Worm (Caenorhabditis elegans) whole organism, L3 larva: Measurements from ENCODE around the gene dpff-1.

Experiments used
- ZK546.5 ChIP-seq: sonication (generic microtip); optimal IDR thresholded peaks from 2 replicates; lab custom pipeline; 2017; ENCODE audit warnings: missing biosample characterization, missing genetic modification characterization
- aly-2 ChIP-seq: fragments of 150-350 bp; optimal IDR thresholded peaks from 2 replicates; lab custom pipeline; 2014; ENCODE audit warnings: missing biosample characterization, missing genetic modification characterization
- ama-1 ChIP-seq: fragments of 150-350 bp; optimal IDR thresholded peaks from 2 replicates; lab custom pipeline; 2018
- ceh-16 ChIP-seq: sonication (generic microtip); optimal IDR thresholded peaks from 2 replicates; lab custom pipeline; 2017; ENCODE audit warnings: missing biosample characterization, missing genetic modification characterization
- ceh-28 ChIP-seq: fragments of 150-350 bp; optimal IDR thresholded peaks from 2 replicates; lab custom pipeline; 2014; ENCODE audit warnings: missing biosample characterization, missing genetic modification reagents, missing genetic modification characterization
- ceh-82 ChIP-seq: fragments of 150-350 bp; optimal IDR thresholded peaks from 2 replicates; lab custom pipeline; 2014; ENCODE audit warnings: missing biosample characterization, missing genetic modification characterization
- ceh-9 ChIP-seq: sonication (generic microtip); optimal IDR thresholded peaks from 2 replicates; lab custom pipeline; 2018; ENCODE audit warnings: missing biosample characterization, missing genetic modification characterization
- daf-12 ChIP-seq: fragments of 150-350 bp; optimal IDR thresholded peaks from 2 replicates; lab custom pipeline; 2014; ENCODE audit warnings: missing biosample characterization, missing genetic modification reagents, missing genetic modification characterization
- egl-5 ChIP-seq: fragments of 150-350 bp; optimal IDR thresholded peaks from 2 replicates; lab custom pipeline; 2017; ENCODE audit warnings: missing biosample characterization, missing genetic modification reagents, missing genetic modification characterization, inconsistent platforms
- elt-1 ChIP-seq: fragments of 150-350 bp; optimal IDR thresholded peaks from 2 replicates; lab custom pipeline; 2014; ENCODE audit warnings: missing biosample characterization, missing genetic modification characterization
- elt-2 ChIP-seq: sonication (generic microtip); optimal IDR thresholded peaks from 2 replicates; lab custom pipeline; 2016; ENCODE audit warnings: missing genetic modification reagents, mild to moderate bottlenecking, missing genetic modification characterization, missing compliant biosample characterization
- elt-3 ChIP-seq, 3 experiments: fragments of 150-350 bp in 1 of 3; sonication (generic microtip) in 2 of 3; optimal IDR thresholded peaks; 2 replicates in 2 of 3; 4 replicates in 1 of 3; lab custom pipeline; 2014 to 2017; ENCODE audit warnings: missing biosample characterization in 3 of 3, missing genetic modification characterization in 3 of 3
- eor-1 ChIP-seq, 2 experiments: fragments of 150-350 bp; optimal IDR thresholded peaks; 2 replicates each; lab custom pipeline; 2014 to 2018; ENCODE audit warnings: missing biosample characterization in 2 of 2, missing genetic modification characterization in 2 of 2
- fkh-2 ChIP-seq: fragments of 150-350 bp; optimal IDR thresholded peaks from 2 replicates; lab custom pipeline; 2014; ENCODE audit warnings: missing biosample characterization, missing genetic modification reagents, missing genetic modification characterization
- hmg-11 ChIP-seq: sonication (generic microtip); optimal IDR thresholded peaks from 2 replicates; lab custom pipeline; 2016; ENCODE audit warnings: missing genetic modification characterization, missing compliant biosample characterization
- jun-1 ChIP-seq: fragments of 150-350 bp; optimal IDR thresholded peaks from 2 replicates; lab custom pipeline; 2014; ENCODE audit warnings: missing biosample characterization, missing genetic modification reagents, missing genetic modification characterization
- lin-15B ChIP-seq: fragments of 150-350 bp; optimal IDR thresholded peaks from 2 replicates; lab custom pipeline; 2014; ENCODE audit warnings: missing biosample characterization, missing genetic modification characterization
- lin-39 ChIP-seq: fragments of 150-350 bp; optimal IDR thresholded peaks from 2 replicates; lab custom pipeline; 2018; ENCODE audit warnings: missing biosample characterization, missing genetic modification reagents, missing genetic modification characterization
- lsy-12 ChIP-seq: sonication (generic microtip); optimal IDR thresholded peaks from 2 replicates; lab custom pipeline; 2016; ENCODE audit warnings: mild to moderate bottlenecking, missing genetic modification characterization, missing compliant biosample characterization
- mdl-1 ChIP-seq: fragments of 150-350 bp; optimal IDR thresholded peaks from 2 replicates; lab custom pipeline; 2014; ENCODE audit warnings: missing biosample characterization, missing genetic modification characterization
- mml-1 ChIP-seq: fragments of 150-350 bp; sonication (generic microtip); optimal IDR thresholded peaks from 3 replicates; lab custom pipeline; 2014; ENCODE audit warnings: missing biosample characterization, missing genetic modification characterization
- nfya-1 ChIP-seq: sonication (generic microtip); optimal IDR thresholded peaks from 2 replicates; lab custom pipeline; 2017; ENCODE audit warnings: missing genetic modification characterization, mild to moderate bottlenecking, missing compliant biosample characterization, antibody characterized with exemption, moderate library complexity; ENCODE audit not compliant: insufficient read depth
- nhr-11 ChIP-seq: fragments of 150-350 bp; optimal IDR thresholded peaks from 2 replicates; lab custom pipeline; 2014; ENCODE audit warnings: missing biosample characterization, missing genetic modification characterization
- nhr-12 ChIP-seq: fragments of 150-350 bp; optimal IDR thresholded peaks from 2 replicates; lab custom pipeline; 2014; ENCODE audit warnings: missing biosample characterization, missing genetic modification characterization
- nhr-23 ChIP-seq: fragments of 150-350 bp; optimal IDR thresholded peaks from 2 replicates; lab custom pipeline; 2014; ENCODE audit warnings: missing biosample characterization, missing genetic modification reagents, missing genetic modification characterization
- nhr-237 ChIP-seq: fragments of 150-350 bp; optimal IDR thresholded peaks from 2 replicates; lab custom pipeline; 2014; ENCODE audit warnings: missing biosample characterization, missing genetic modification characterization
- nhr-28 ChIP-seq: fragments of 150-350 bp; optimal IDR thresholded peaks from 2 replicates; lab custom pipeline; 2014; ENCODE audit warnings: missing biosample characterization, missing genetic modification characterization
- nhr-43 ChIP-seq: sonication (generic microtip); optimal IDR thresholded peaks from 2 replicates; lab custom pipeline; 2016; ENCODE audit warnings: mild to moderate bottlenecking, missing genetic modification characterization, missing compliant biosample characterization; ENCODE audit not compliant: poor library complexity, severe bottlenecking
- nhr-76 ChIP-seq: fragments of 150-350 bp; sonication (generic microtip); optimal IDR thresholded peaks from 5 replicates; lab custom pipeline; 2014; ENCODE audit warnings: missing biosample characterization, missing genetic modification characterization
- pha-4 ChIP-seq: fragments of 150-350 bp; optimal IDR thresholded peaks from 2 replicates; lab custom pipeline; 2014; ENCODE audit warnings: missing biosample characterization, missing genetic modification reagents, missing genetic modification characterization
- pqm-1 ChIP-seq: fragments of 150-350 bp; optimal IDR thresholded peaks from 2 replicates; lab custom pipeline; 2017; ENCODE audit warnings: missing biosample characterization, missing genetic modification characterization, inconsistent platforms
- sea-2 ChIP-seq: fragments of 150-350 bp; sonication (generic microtip); optimal IDR thresholded peaks from 4 replicates; lab custom pipeline; 2014; ENCODE audit warnings: missing biosample characterization, missing genetic modification reagents, missing genetic modification characterization
- skn-1 ChIP-seq: fragments of 150-350 bp; optimal IDR thresholded peaks from 2 replicates; lab custom pipeline; 2014; ENCODE audit warnings: missing biosample characterization, missing genetic modification characterization
- snpc-4 ChIP-seq: fragments of 150-350 bp; optimal IDR thresholded peaks from 2 replicates; lab custom pipeline; 2014; ENCODE audit warnings: missing biosample characterization, missing genetic modification characterization
- tbx-2 ChIP-seq: sonication (generic microtip); optimal IDR thresholded peaks from 2 replicates; lab custom pipeline; 2016; ENCODE audit warnings: mild to moderate bottlenecking, missing genetic modification characterization, missing compliant biosample characterization
- unc-39 ChIP-seq: sonication (generic microtip); optimal IDR thresholded peaks from 4 replicates; lab custom pipeline; 2017; ENCODE audit warnings: missing biosample characterization, missing genetic modification characterization
- unc-62 ChIP-seq: fragments of 150-350 bp; sonication (generic microtip); optimal IDR thresholded peaks from 4 replicates; lab custom pipeline; 2014; ENCODE audit warnings: missing biosample characterization, missing genetic modification reagents, missing genetic modification characterization
- zag-1 ChIP-seq: fragments of 150-350 bp; optimal IDR thresholded peaks from 2 replicates; lab custom pipeline; 2014; ENCODE audit warnings: missing biosample characterization, missing genetic modification characterization
- ztf-11 ChIP-seq: fragments of 150-350 bp; optimal IDR thresholded peaks from 2 replicates; lab custom pipeline; 2014; ENCODE audit warnings: missing biosample characterization, missing genetic modification characterization

Gene dpff-1

ce11 chrIII:5882284-5882683 is 23.9 kb downstream of the dpff-1 start:
- TF ChIP-seq nhr-237 (no peak), ama-1 (lab: Kevin White, UChicago) (peak; percentile 17)

ce11 chrIII:5879291-5879968 is 26.7 kb downstream of the dpff-1 start, which contains the start of gene hpo-10:
TSS of gene hpo-10 (plus strand) at chrIII:5879489.
- no peak for TF ChIP-seq jun-1 (tag; lab: Kevin White, UChicago)
- TF ChIP-seq nfya-1 (tag; lab: Kevin White, UChicago): peak; percentile 51
- peak; percentile 20 for TF ChIP-seq elt-2
- TF ChIP-seq mdl-1: no peak
- TF ChIP-seq elt-1 (tag; lab: Kevin White, UChicago): no peak
- TF ChIP-seq mml-1 (tag; lab: Kevin White, UChicago): no peak
- peak; percentile 52 for TF ChIP-seq ceh-28
- TF ChIP-seq nhr-11 (tag; lab: Kevin White, UChicago): no peak
- TF ChIP-seq lin-39 (tag; lab: Kevin White, UChicago): no peak
- no peak for TF ChIP-seq ceh-82
- TF ChIP-seq eor-1 (tag; optimal IDR thresholded peaks at IDR 0.05; lab: Kevin White, UChicago): no peak
- TF ChIP-seq tbx-2 (tag; lab: Kevin White, UChicago): no peak
- no peak for TF ChIP-seq unc-39
- no peak for TF ChIP-seq skn-1
- TF ChIP-seq ceh-9 (tag; lab: Kevin White, UChicago): no peak
- TF ChIP-seq lsy-12 (tag; lab: Kevin White, UChicago): no peak
- TF ChIP-seq ceh-16 (tag; lab: Kevin White, UChicago): no peak
- TF ChIP-seq ama-1 (lab: Kevin White, UChicago): peak; percentile 63
- TF ChIP-seq nhr-76 (tag; lab: Kevin White, UChicago): no peak
- peak; percentile 23 for TF ChIP-seq lin-15B (tag; lab: Kevin White, UChicago)
- TF ChIP-seq nhr-23: peak; percentile 24
- TF ChIP-seq snpc-4 (tag; lab: Kevin White, UChicago): peak; percentile 19

- no peak for TF ChIP-seq elt-2
- peak; percentile 34 for TF ChIP-seq nfya-1 (tag; lab: Kevin White, UChicago)
- no peak for TF ChIP-seq fkh-2 (tag; lab: Kevin White, UChicago)
- TF ChIP-seq daf-12 (tag; lab: Kevin White, UChicago): no peak
- no peak for TF ChIP-seq egl-5 (tag; lab: Kevin White, UChicago)
- peak; percentile 12 for TF ChIP-seq pha-4 (tag; lab: Kevin White, UChicago)
- peak; percentile 27 for TF ChIP-seq lin-15B (tag; lab: Kevin White, UChicago)
Observed at ce11 chrIII:5878215-5878614, 27.9 kb downstream of the dpff-1 start, which contains the start of the genes mig-21 and F01F1.2. TSS of gene mig-21 (minus strand) at chrIII:5878380. TSS of gene F01F1.2 (plus strand) at chrIII:5878554.

ce11 chrIII:5876867-5877641 is 29.1 kb downstream of the dpff-1 start:
- TF ChIP-seq snpc-4 (tag; lab: Kevin White, UChicago): no peak
- TF ChIP-seq nhr-23: peak; percentile 10
- peak; percentile 51 for TF ChIP-seq elt-2

- TF ChIP-seq ZK546.5 (tag; lab: Kevin White, UChicago): no peak
- TF ChIP-seq daf-12 (tag; lab: Kevin White, UChicago): no peak
- peak; percentile 3 for TF ChIP-seq elt-2
- no peak for TF ChIP-seq snpc-4 (tag; lab: Kevin White, UChicago)
- no peak for TF ChIP-seq nhr-11 (tag; lab: Kevin White, UChicago)
- TF ChIP-seq lin-39 (tag; lab: Kevin White, UChicago): no peak
- TF ChIP-seq ceh-9 (tag; lab: Kevin White, UChicago): no peak
- no peak for TF ChIP-seq nhr-237
- no peak for TF ChIP-seq unc-62
- TF ChIP-seq nfya-1 (tag; lab: Kevin White, UChicago): no peak
- no peak for TF ChIP-seq pqm-1 (tag; lab: Kevin White, UChicago)
- no peak for TF ChIP-seq zag-1 (tag; lab: Kevin White, UChicago)
- TF ChIP-seq nhr-28: no peak
- TF ChIP-seq lin-15B (tag; lab: Kevin White, UChicago): peak; percentile 42
- TF ChIP-seq ceh-28: no peak
- TF ChIP-seq elt-1 (tag; lab: Kevin White, UChicago): no peak
- no peak for TF ChIP-seq tbx-2 (tag; lab: Kevin White, UChicago)
- no peak for TF ChIP-seq nhr-12 (tag; lab: Kevin White, UChicago)
- no peak for TF ChIP-seq mdl-1
- TF ChIP-seq aly-2 (tag; lab: Kevin White, UChicago): no peak
- TF ChIP-seq elt-3 (tag; optimal IDR thresholded peaks at IDR 0.05; lab: Kevin White, UChicago): peak in 1 of 3 experiments; percentile 7
- TF ChIP-seq jun-1 (tag; lab: Kevin White, UChicago): no peak
- TF ChIP-seq pha-4 (tag; lab: Kevin White, UChicago): peak; percentile 64
- no peak for TF ChIP-seq sea-2
- no peak for TF ChIP-seq eor-1 (tag; optimal IDR thresholded peaks at IDR 0.05; lab: Kevin White, UChicago)
- no peak for TF ChIP-seq hmg-11
- no peak for TF ChIP-seq nhr-43 (tag; lab: Kevin White, UChicago)
- no peak for TF ChIP-seq egl-5 (tag; lab: Kevin White, UChicago)
- no peak for TF ChIP-seq ztf-11
Observed at ce11 chrIII:5876140-5876675, 29.9 kb downstream of the dpff-1 start, which contains the start of gene aldo-2. TSS of gene aldo-2 (minus strand) at chrIII:5876625.
